Fruit fly (Drosophila melanogaster): ENCODE measurements around the gene bys.

Gene bys

dm6 chrX:7891596-7892538 is 9.8 kb upstream of the bys start, which contains the start of gene Nek2:
Nek2 (minus strand) TSS chrX:7891646.
- TF ChIP-seq Myc (optimal IDR thresholded peaks at IDR 0.05) (no peak), insv (optimal IDR thresholded peaks at IDR 0.05) (no peak), Sin3A (optimal IDR thresholded peaks at IDR 0.05) (no peak), psq (optimal IDR thresholded peaks at IDR 0.05) (no peak), ttk (optimal IDR thresholded peaks at IDR 0.05) (no peak), h (optimal IDR thresholded peaks at IDR 0.05) (no peak)

dm6 chrX:7892539-7892899 is 9.2 kb upstream of the bys start:
- no peak for TF ChIP-seq Myc (optimal IDR thresholded peaks at IDR 0.05)
- no peak for TF ChIP-seq psq (optimal IDR thresholded peaks at IDR 0.05)
- TF ChIP-seq insv (optimal IDR thresholded peaks at IDR 0.05), result no peak
- TF ChIP-seq Sin3A (optimal IDR thresholded peaks at IDR 0.05), result no peak
- TF ChIP-seq ttk (optimal IDR thresholded peaks at IDR 0.05), result no peak
- no peak for TF ChIP-seq h (optimal IDR thresholded peaks at IDR 0.05)

- TF ChIP-seq Sin3A (optimal IDR thresholded peaks at IDR 0.05), result no peak
- TF ChIP-seq psq (optimal IDR thresholded peaks at IDR 0.05), result no peak
- TF ChIP-seq h (optimal IDR thresholded peaks at IDR 0.05), result no peak
Observed at dm6 chrX:7893411-7894122, 8.1 kb upstream of the bys start, which contains the start of the genes CG45089, ND-MNLL and p115. CG45089 (minus strand) TSS chrX:7893798. ND-MNLL (minus strand) TSS chrX:7893798. p115 (plus strand) TSS chrX:7894031.

- TF ChIP-seq psq (optimal IDR thresholded peaks at IDR 0.05), result no peak
- TF ChIP-seq h (optimal IDR thresholded peaks at IDR 0.05), result no peak
- TF ChIP-seq insv (optimal IDR thresholded peaks at IDR 0.05), result no peak
- TF ChIP-seq Myc (optimal IDR thresholded peaks at IDR 0.05), result no peak
- TF ChIP-seq Sin3A (optimal IDR thresholded peaks at IDR 0.05), result no peak
- TF ChIP-seq ttk (optimal IDR thresholded peaks at IDR 0.05), result no peak
Observed at dm6 chrX:7900659-7901058, 1.0 kb upstream of the bys start.

dm6 chrX:7908239-7909068 is 6.8 kb downstream of the bys start, which contains the start of the genes dpr14 and spidey:
dpr14 (minus strand) TSS chrX:7908286.
spidey (plus strand) TSS chrX:7908931.
- TF ChIP-seq Myc (optimal IDR thresholded peaks at IDR 0.05), result no peak
- no peak for TF ChIP-seq h (optimal IDR thresholded peaks at IDR 0.05)
- no peak for TF ChIP-seq psq (optimal IDR thresholded peaks at IDR 0.05)
- no peak for TF ChIP-seq ttk (optimal IDR thresholded peaks at IDR 0.05)
- no peak for TF ChIP-seq insv (optimal IDR thresholded peaks at IDR 0.05)
- no peak for TF ChIP-seq Sin3A (optimal IDR thresholded peaks at IDR 0.05)

dm6 chrX:7909069-7909389 is 7.3 kb downstream of the bys start:
- TF ChIP-seq psq (optimal IDR thresholded peaks at IDR 0.05), result no peak
- TF ChIP-seq Sin3A (optimal IDR thresholded peaks at IDR 0.05), result no peak
- TF ChIP-seq h (optimal IDR thresholded peaks at IDR 0.05), result no peak
- no peak for TF ChIP-seq Myc (optimal IDR thresholded peaks at IDR 0.05)
- no peak for TF ChIP-seq insv (optimal IDR thresholded peaks at IDR 0.05)
- TF ChIP-seq ttk (optimal IDR thresholded peaks at IDR 0.05), result no peak

- TF ChIP-seq psq (optimal IDR thresholded peaks at IDR 0.05), result no peak
- TF ChIP-seq Myc (optimal IDR thresholded peaks at IDR 0.05), result no peak
- no peak for TF ChIP-seq insv (optimal IDR thresholded peaks at IDR 0.05)
- TF ChIP-seq Sin3A (optimal IDR thresholded peaks at IDR 0.05), result no peak
Observed at dm6 chrX:7909482-7909881, 7.8 kb downstream of the bys start.

- TF ChIP-seq Myc (optimal IDR thresholded peaks at IDR 0.05), result no peak
- no peak for TF ChIP-seq h (optimal IDR thresholded peaks at IDR 0.05)
- no peak for TF ChIP-seq insv (optimal IDR thresholded peaks at IDR 0.05)
- no peak for TF ChIP-seq psq (optimal IDR thresholded peaks at IDR 0.05)
- TF ChIP-seq Sin3A (optimal IDR thresholded peaks at IDR 0.05), result no peak
- TF ChIP-seq ttk (optimal IDR thresholded peaks at IDR 0.05), result no peak
Observed at dm6 chrX:7911983-7912630, 10.4 kb downstream of the bys start, which contains the start of gene snz. snz (plus strand) TSS chrX:7912089.

- no peak for TF ChIP-seq psq (optimal IDR thresholded peaks at IDR 0.05)
- no peak for TF ChIP-seq Sin3A (optimal IDR thresholded peaks at IDR 0.05)
- TF ChIP-seq ttk (optimal IDR thresholded peaks at IDR 0.05), result no peak
- no peak for TF ChIP-seq insv (optimal IDR thresholded peaks at IDR 0.05)
- TF ChIP-seq Myc (optimal IDR thresholded peaks at IDR 0.05), result no peak
- TF ChIP-seq h (optimal IDR thresholded peaks at IDR 0.05), result no peak
Observed at dm6 chrX:7920081-7920688, 18.5 kb downstream of the bys start, which contains the start of the genes hdm and Ykt6. hdm (minus strand) TSS chrX:7920131. Ykt6 (plus strand) TSS chrX:7920409.

dm6 chrX:7923063-7923462 is 21.4 kb downstream of the bys start:
- TF ChIP-seq ttk (optimal IDR thresholded peaks at IDR 0.05) (no peak), Sin3A (optimal IDR thresholded peaks at IDR 0.05) (no peak), Myc (optimal IDR thresholded peaks at IDR 0.05) (no peak), h (optimal IDR thresholded peaks at IDR 0.05) (no peak), insv (optimal IDR thresholded peaks at IDR 0.05) (no peak), psq (optimal IDR thresholded peaks at IDR 0.05) (no peak)

- TF ChIP-seq Myc (optimal IDR thresholded peaks at IDR 0.05) (no peak), Sin3A (optimal IDR thresholded peaks at IDR 0.05) (no peak), ttk (optimal IDR thresholded peaks at IDR 0.05) (no peak), insv (optimal IDR thresholded peaks at IDR 0.05) (no peak), h (optimal IDR thresholded peaks at IDR 0.05) (no peak), psq (optimal IDR thresholded peaks at IDR 0.05) (no peak)
Observed at dm6 chrX:7924913-7925312, 23.2 kb downstream of the bys start.
